Worm (Caenorhabditis elegans) whole organism, mixed stage, embryonic: Measurements from ENCODE around the gene srw-140.

Experiments used
- M03D4.4 ChIP-seq: sonication (generic microtip); optimal IDR thresholded peaks from 2 replicates; lab custom pipeline; 2017; ENCODE audit warnings: mild to moderate bottlenecking, missing genetic modification characterization, missing compliant biosample characterization
- bed-3 ChIP-seq: fragments of 200-800 bp; sonication (Bioruptor generic); optimal IDR thresholded peaks from 3 replicates; lab custom pipeline; 2018; ENCODE audit warnings: mild to moderate bottlenecking, missing genetic modification characterization, moderate library complexity, missing compliant biosample characterization
- blmp-1 ChIP-seq: fragments of 150-350 bp; optimal IDR thresholded peaks from 2 replicates; lab custom pipeline; 2014; ENCODE audit warnings: missing biosample characterization, missing genetic modification characterization
- ceh-39 ChIP-seq: fragments of 150-350 bp; optimal IDR thresholded peaks from 2 replicates; lab custom pipeline; 2014; ENCODE audit warnings: missing biosample characterization, missing genetic modification characterization
- ceh-43 ChIP-seq: fragments of 200-800 bp; sonication (Bioruptor generic); optimal IDR thresholded peaks from 2 replicates; lab custom pipeline; 2018; ENCODE audit warnings: mild to moderate bottlenecking, missing genetic modification characterization, moderate library complexity, missing compliant biosample characterization
- ceh-83 ChIP-seq: fragments of 200-800 bp; sonication (Bioruptor generic); optimal IDR thresholded peaks from 2 replicates; lab custom pipeline; 2018; ENCODE audit warnings: mild to moderate bottlenecking, missing genetic modification characterization, missing compliant biosample characterization
- ces-1 ChIP-seq: fragments of 150-350 bp; optimal IDR thresholded peaks from 2 replicates; lab custom pipeline; 2014; ENCODE audit warnings: missing biosample characterization, missing genetic modification reagents, missing genetic modification characterization
- cnd-1 ChIP-seq: fragments of 200-800 bp; sonication (Bioruptor generic); optimal IDR thresholded peaks from 2 replicates; lab custom pipeline; 2018; ENCODE audit warnings: mild to moderate bottlenecking, missing genetic modification characterization, missing compliant biosample characterization
- drap-1 ChIP-seq: fragments of 200-800 bp; sonication (Bioruptor generic); optimal IDR thresholded peaks from 3 replicates; lab custom pipeline; 2018; ENCODE audit warnings: mild to moderate bottlenecking, missing genetic modification characterization, missing compliant biosample characterization
- elt-1 ChIP-seq: sonication (generic microtip); optimal IDR thresholded peaks from 2 replicates; lab custom pipeline; 2017; ENCODE audit warnings: missing genetic modification characterization, mild to moderate bottlenecking, missing compliant biosample characterization, antibody characterized with exemption, moderate library complexity, borderline replicate concordance; ENCODE audit not compliant: insufficient read depth
- elt-3 ChIP-seq: fragments of 150-350 bp; optimal IDR thresholded peaks from 2 replicates; lab custom pipeline; 2014; ENCODE audit warnings: missing biosample characterization, missing genetic modification characterization
- flh-1 ChIP-seq: fragments of 200-800 bp; sonication (Bioruptor generic); optimal IDR thresholded peaks from 2 replicates; lab custom pipeline; 2018; ENCODE audit warnings: mild to moderate bottlenecking, missing genetic modification characterization, moderate library complexity, missing compliant biosample characterization
- ham-2 ChIP-seq: fragments of 200-800 bp; sonication (Bioruptor generic); optimal IDR thresholded peaks from 2 replicates; lab custom pipeline; 2018; ENCODE audit warnings: mild to moderate bottlenecking, missing genetic modification characterization, missing compliant biosample characterization
- hlh-1 ChIP-seq: fragments of 150-350 bp; optimal IDR thresholded peaks from 2 replicates; lab custom pipeline; 2014; ENCODE audit warnings: missing biosample characterization, missing genetic modification reagents, missing genetic modification characterization
- lin-13 ChIP-seq: fragments of 150-350 bp; optimal IDR thresholded peaks from 2 replicates; lab custom pipeline; 2014; ENCODE audit warnings: missing biosample characterization, missing genetic modification characterization
- lin-32 ChIP-seq: fragments of 200-800 bp; sonication (Bioruptor generic); optimal IDR thresholded peaks from 2 replicates; lab custom pipeline; 2018; ENCODE audit warnings: mild to moderate bottlenecking, missing genetic modification characterization, missing compliant biosample characterization
- lsy-2 ChIP-seq: fragments of 150-350 bp; optimal IDR thresholded peaks from 2 replicates; lab custom pipeline; 2014; ENCODE audit warnings: missing biosample characterization, missing genetic modification characterization
- mab-5 ChIP-seq: fragments of 150-350 bp; optimal IDR thresholded peaks from 2 replicates; lab custom pipeline; 2014; ENCODE audit warnings: missing biosample characterization, missing genetic modification characterization
- mep-1 ChIP-seq: fragments of 150-350 bp; optimal IDR thresholded peaks from 2 replicates; lab custom pipeline; 2017; ENCODE audit warnings: missing biosample characterization, missing genetic modification reagents, missing genetic modification characterization, inconsistent platforms
- mls-2 ChIP-seq: sonication (generic microtip); optimal IDR thresholded peaks from 2 replicates; lab custom pipeline; 2016; ENCODE audit warnings: mild to moderate bottlenecking, missing genetic modification characterization, moderate library complexity, missing compliant biosample characterization
- nhr-12 ChIP-seq: fragments of 150-350 bp; optimal IDR thresholded peaks from 2 replicates; lab custom pipeline; 2014; ENCODE audit warnings: missing biosample characterization, missing genetic modification characterization
- nhr-2 ChIP-seq: fragments of 150-350 bp; optimal IDR thresholded peaks from 2 replicates; lab custom pipeline; 2014; ENCODE audit warnings: missing biosample characterization, missing genetic modification characterization
- nhr-237 ChIP-seq: fragments of 150-350 bp; optimal IDR thresholded peaks from 2 replicates; lab custom pipeline; 2014; ENCODE audit warnings: missing biosample characterization, missing genetic modification characterization
- nhr-28 ChIP-seq: fragments of 150-350 bp; optimal IDR thresholded peaks from 2 replicates; lab custom pipeline; 2014; ENCODE audit warnings: missing biosample characterization, missing genetic modification characterization
- nhr-76 ChIP-seq: sonication (generic microtip); optimal IDR thresholded peaks from 2 replicates; lab custom pipeline; 2017; ENCODE audit warnings: missing biosample characterization, missing genetic modification characterization
- pha-4 ChIP-seq: fragments of 150-350 bp; optimal IDR thresholded peaks from 2 replicates; lab custom pipeline; 2018; ENCODE audit warnings: missing biosample characterization, missing genetic modification reagents, missing genetic modification characterization
- sem-2 ChIP-seq: fragments of 200-800 bp; sonication (Bioruptor generic); optimal IDR thresholded peaks from 2 replicates; lab custom pipeline; 2018; ENCODE audit warnings: mild to moderate bottlenecking, missing genetic modification characterization, missing compliant biosample characterization
- snpc-4 ChIP-seq: fragments of 150-350 bp; optimal IDR thresholded peaks from 2 replicates; lab custom pipeline; 2014; ENCODE audit warnings: missing biosample characterization, missing genetic modification characterization
- tbx-8 ChIP-seq: fragments of 200-800 bp; sonication (Bioruptor generic); optimal IDR thresholded peaks from 2 replicates; lab custom pipeline; 2018; ENCODE audit warnings: mild to moderate bottlenecking, missing genetic modification characterization, moderate library complexity, missing compliant biosample characterization
- unc-120 ChIP-seq: sonication (generic microtip); optimal IDR thresholded peaks from 2 replicates; lab custom pipeline; 2017; ENCODE audit warnings: missing genetic modification characterization, missing compliant biosample characterization; ENCODE audit not compliant: poor library complexity, severe bottlenecking
- unc-39 ChIP-seq: fragments of 150-350 bp; optimal IDR thresholded peaks from 2 replicates; lab custom pipeline; 2014; ENCODE audit warnings: missing biosample characterization, missing genetic modification characterization
- unc-62 ChIP-seq: fragments of 150-350 bp; optimal IDR thresholded peaks from 2 replicates; lab custom pipeline; 2014; ENCODE audit warnings: missing biosample characterization, missing genetic modification reagents, missing genetic modification characterization
- zip-8 ChIP-seq: fragments of 150-350 bp; optimal IDR thresholded peaks from 2 replicates; lab custom pipeline; 2014; ENCODE audit warnings: missing biosample characterization, missing genetic modification characterization
- ztf-11 ChIP-seq: fragments of 150-350 bp; optimal IDR thresholded peaks from 2 replicates; lab custom pipeline; 2014; ENCODE audit warnings: missing biosample characterization, missing genetic modification characterization

Gene srw-140

ce11 chrV:5155516-5155915 lies 10.0 kb upstream of the srw-140 start, which contains the start of gene srx-38:
TSS of gene srx-38 (minus strand) at chrV:5155616.
- TF ChIP-seq ham-2 (GFP tag; lab: Kevin White, UChicago) (no peak), mep-1 (tag; lab: Kevin White, UChicago) (no peak), lin-32 (no peak), flh-1 (GFP tag; lab: Kevin White, UChicago) (no peak), cnd-1 (tag; lab: Kevin White, UChicago) (no peak), hlh-1 (tag; lab: Kevin White, UChicago) (no peak), ztf-11 (tag; lab: Kevin White, UChicago) (no peak), lsy-2 (tag; lab: Kevin White, UChicago) (no peak), bed-3 (GFP tag; lab: Kevin White, UChicago) (no peak), unc-120 (tag; lab: Kevin White, UChicago) (no peak), zip-8 (no peak), blmp-1 (tag; lab: Kevin White, UChicago) (no peak), nhr-76 (tag; lab: Kevin White, UChicago) (no peak), drap-1 (GFP tag; lab: Kevin White, UChicago) (no peak), tbx-8 (GFP tag; lab: Kevin White, UChicago) (no peak), M03D4.4 (tag; lab: Kevin White, UChicago) (no peak), unc-62 (GFP tag; lab: Kevin White, UChicago) (no peak), lin-13 (tag; lab: Kevin White, UChicago) (no peak), nhr-28 (no peak)

- TF ChIP-seq lsy-2 (tag; lab: Kevin White, UChicago) (no peak), lin-32 (no peak), mls-2 (tag; lab: Kevin White, UChicago) (no peak), tbx-8 (GFP tag; lab: Kevin White, UChicago) (no peak), zip-8 (no peak), elt-3 (no peak), nhr-28 (no peak), mep-1 (tag; lab: Kevin White, UChicago) (no peak), unc-62 (GFP tag; lab: Kevin White, UChicago) (no peak), ham-2 (GFP tag; lab: Kevin White, UChicago) (no peak), cnd-1 (tag; lab: Kevin White, UChicago) (no peak), blmp-1 (tag; lab: Kevin White, UChicago) (no peak), sem-2 (GFP tag; lab: Kevin White, UChicago) (no peak)
Measured at ce11 chrV:5157660-5158059, 7.9 kb upstream of the srw-140 start, which contains the start of gene srx-39. TSS of gene srx-39 (minus strand) at chrV:5157760.

- TF ChIP-seq ztf-11 (tag; lab: Kevin White, UChicago) (no peak), drap-1 (GFP tag; lab: Kevin White, UChicago) (no peak), ces-1 (GFP tag; lab: Kevin White, UChicago) (no peak), ham-2 (GFP tag; lab: Kevin White, UChicago) (no peak), tbx-8 (GFP tag; lab: Kevin White, UChicago) (no peak), mls-2 (tag; lab: Kevin White, UChicago) (no peak), elt-3 (no peak), sem-2 (GFP tag; lab: Kevin White, UChicago) (no peak), nhr-28 (no peak), lin-32 (no peak), ceh-39 (tag; lab: Kevin White, UChicago) (no peak), lsy-2 (tag; lab: Kevin White, UChicago) (no peak)
- TF ChIP-seq, all 35 proteins: peak for 0
Measured at ce11 chrV:5158302-5158701, 7.2 kb upstream of the srw-140 start, which contains the start of gene abu-15. TSS of gene abu-15 (plus strand) at chrV:5158602.

ce11 chrV:5161792-5162191 lies 3.7 kb upstream of the srw-140 start, which contains the start of gene abu-6:
TSS of gene abu-6 (minus strand) at chrV:5161892.
- TF ChIP-seq lin-13 (tag; lab: Kevin White, UChicago) (no peak), mab-5 (tag; lab: Kevin White, UChicago) (no peak), ztf-11 (tag; lab: Kevin White, UChicago) (no peak), ceh-83 (GFP tag; lab: Kevin White, UChicago) (no peak), mls-2 (tag; lab: Kevin White, UChicago) (no peak), nhr-28 (no peak), snpc-4 (tag; lab: Kevin White, UChicago) (no peak), nhr-237 (no peak), pha-4 (tag; lab: Kevin White, UChicago) (no peak), tbx-8 (GFP tag; lab: Kevin White, UChicago) (no peak), nhr-2 (tag; lab: Kevin White, UChicago) (no peak), nhr-76 (tag; lab: Kevin White, UChicago) (no peak)

ce11 chrV:5164682-5165081 lies 844 bp upstream of the srw-140 start, which contains the start of gene abu-7:
TSS of gene abu-7 (minus strand) at chrV:5164782.
- TF ChIP-seq zip-8 (no peak), mep-1 (tag; lab: Kevin White, UChicago) (no peak), hlh-1 (tag; lab: Kevin White, UChicago) (no peak), unc-39 (tag; lab: Kevin White, UChicago) (no peak), ham-2 (GFP tag; lab: Kevin White, UChicago) (no peak), tbx-8 (GFP tag; lab: Kevin White, UChicago) (no peak), elt-1 (tag; lab: Kevin White, UChicago) (no peak), lsy-2 (tag; lab: Kevin White, UChicago) (no peak), elt-3 (no peak), unc-62 (GFP tag; lab: Kevin White, UChicago) (no peak), ceh-43 (no peak), unc-120 (tag; lab: Kevin White, UChicago) (no peak), lin-13 (tag; lab: Kevin White, UChicago) (no peak), snpc-4 (tag; lab: Kevin White, UChicago) (no peak), flh-1 (GFP tag; lab: Kevin White, UChicago) (no peak), sem-2 (GFP tag; lab: Kevin White, UChicago) (no peak), M03D4.4 (tag; lab: Kevin White, UChicago) (no peak), blmp-1 (tag; lab: Kevin White, UChicago) (no peak), nhr-12 (tag; lab: Kevin White, UChicago) (no peak), cnd-1 (tag; lab: Kevin White, UChicago) (no peak)
